Fruit fly (Drosophila melanogaster) whole organism, prepupa: ENCODE measurements around the gene CG32170.

Experiments used
- CG3032 ChIP-seq: fragments of 200-800 bp; optimal IDR thresholded peaks from 2 replicates; lab custom pipeline; 2019; ENCODE audit warnings: missing biosample characterization, mild to moderate bottlenecking, missing genetic modification characterization, moderate library complexity
- CG6163 ChIP-seq: fragments of 200-800 bp; sonication (Bioruptor generic); IDR thresholded peaks from 3 replicates; pipeline ENCODE4 v1.3.6; 2022; ENCODE audit warnings: missing biosample characterization, missing genetic modification characterization
- CG7368 ChIP-seq: fragments of 200-800 bp; sonication (Bioruptor generic); optimal IDR thresholded peaks from 3 replicates; lab custom pipeline; 2016; ENCODE audit warnings: missing biosample characterization, missing genetic modification characterization
- Hr4 ChIP-seq: fragments of 200-800 bp; sonication (Bioruptor generic); optimal IDR thresholded peaks from 3 replicates; lab custom pipeline; 2016; ENCODE audit warnings: missing biosample characterization, missing genetic modification characterization
- Sox15 ChIP-seq: fragments of 200-800 bp; sonication (Bioruptor generic); optimal IDR thresholded peaks from 3 replicates; lab custom pipeline; 2016; ENCODE audit warnings: missing biosample characterization, missing genetic modification characterization
- esn ChIP-seq: fragments of 200-800 bp; sonication (Bioruptor generic); optimal IDR thresholded peaks from 2 replicates; lab custom pipeline; 2016; ENCODE audit warnings: missing biosample characterization, mild to moderate bottlenecking, missing genetic modification characterization, moderate library complexity
- fd59A ChIP-seq: fragments of 200-800 bp; sonication (Bioruptor generic); optimal IDR thresholded peaks from 2 replicates; lab custom pipeline; 2017; ENCODE audit warnings: missing biosample characterization, mild to moderate bottlenecking, missing genetic modification characterization, missing genetic modification reagents
- ss ChIP-seq, 2 experiments: fragments of 200-800 bp; sonication (Bioruptor generic); optimal IDR thresholded peaks; 2 replicates in 1 of 2; 3 replicates in 1 of 2; lab custom pipeline; 2017 to 2018; ENCODE audit warnings: mild to moderate bottlenecking in 2 of 2, missing biosample characterization in 2 of 2, missing genetic modification characterization in 2 of 2, moderate library complexity in 1 of 2

DNA sequence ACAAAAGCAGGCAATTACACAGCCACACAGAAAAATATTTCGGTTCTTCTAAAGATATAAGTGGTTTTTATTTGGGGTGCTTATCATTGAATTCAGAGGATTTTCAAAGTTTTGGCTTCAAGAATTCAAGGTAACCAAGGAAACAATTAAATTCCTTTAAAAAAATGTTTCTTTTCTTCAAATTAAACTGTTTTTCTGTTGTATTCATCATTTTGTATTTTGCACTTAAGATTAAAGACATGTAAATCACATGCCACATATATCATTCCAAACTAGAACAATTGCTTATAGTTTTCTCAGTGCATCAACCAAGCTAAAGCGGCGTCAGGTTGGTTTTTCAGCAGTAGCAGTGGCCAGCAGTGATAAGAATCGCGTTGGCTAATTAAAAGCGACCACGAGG, 36.6 kb upstream of the CG32170 start:
- peak; percentile 5 for TF ChIP-seq CG3032
- TF ChIP-seq esn (GFP tag; lab: Kevin White, UChicago), result no peak
- TF ChIP-seq Hr4 (GFP tag; lab: Kevin White, UChicago), result no peak
- TF ChIP-seq fd59A (GFP tag; lab: Kevin White, UChicago), result no peak
- TF ChIP-seq Sox15 (GFP tag; lab: Kevin White, UChicago), result no peak
- no peak for TF ChIP-seq CG6163
- TF ChIP-seq ss (GFP tag; optimal IDR thresholded peaks at IDR 0.05; lab: Kevin White, UChicago), result peak in 1 of 2 experiments; percentile 22
- TF ChIP-seq CG7368, result no peak
